Fruit fly (Drosophila melanogaster) whole organism, embryonic: Measurements from ENCODE around the gene Iyd.
A peak's percentile ranks its signal among the peaks of the same experiment; 100 is the strongest.

ENCODE experiments used
- Aef1 ChIP-seq: fragments of 200-800 bp; sonication (Bioruptor generic); IDR thresholded peaks from 3 replicates; pipeline ENCODE4 v1.3.6; 2022; ENCODE audit warnings: missing biosample characterization, missing genetic modification characterization
- Antp ChIP-seq: fragments of 200-800 bp; sonication (Bioruptor generic); optimal IDR thresholded peaks from 3 replicates; lab custom pipeline; 2016; ENCODE audit warnings: missing biosample characterization, missing genetic modification characterization
- BEAF-32 ChIP-seq: fragments of 200-800 bp; sonication (Bioruptor generic); optimal IDR thresholded peaks from 3 replicates; lab custom pipeline; 2017; ENCODE audit warnings: missing biosample characterization, missing genetic modification characterization, mild to moderate bottlenecking, moderate library complexity, missing genetic modification reagents
- C15 ChIP-seq: fragments of 200-800 bp; sonication (Bioruptor generic); IDR thresholded peaks from 3 replicates; pipeline ENCODE4 v1.3.6; 2022; ENCODE audit warnings: missing biosample characterization, missing genetic modification characterization
- CG12071 ChIP-seq: fragments of 200-800 bp; sonication (Bioruptor generic); optimal IDR thresholded peaks from 3 replicates; lab custom pipeline; 2018; ENCODE audit warnings: missing biosample characterization, mild to moderate bottlenecking, missing genetic modification characterization
- CG12219 ChIP-seq: fragments of 200-800 bp; sonication (Bioruptor generic); optimal IDR thresholded peaks from 3 replicates; lab custom pipeline; 2018; ENCODE audit warnings: missing biosample characterization, mild to moderate bottlenecking, missing genetic modification characterization
- CG12299 ChIP-seq: fragments of 200-800 bp; sonication (Bioruptor generic); optimal IDR thresholded peaks from 2 replicates; lab custom pipeline; 2018; ENCODE audit warnings: missing biosample characterization, mild to moderate bottlenecking, missing genetic modification characterization
- CG1647 ChIP-seq: fragments of 200-800 bp; sonication (Bioruptor generic); optimal IDR thresholded peaks from 3 replicates; lab custom pipeline; 2016; ENCODE audit warnings: missing biosample characterization, missing genetic modification characterization
- CG31388 ChIP-seq: fragments of 200-800 bp; sonication (Bioruptor generic); optimal IDR thresholded peaks from 2 replicates; lab custom pipeline; 2016; ENCODE audit warnings: missing biosample characterization, missing genetic modification characterization
- CG3163 ChIP-seq: fragments of 200-800 bp; sonication (Bioruptor generic); optimal IDR thresholded peaks from 3 replicates; lab custom pipeline; 2016; ENCODE audit warnings: missing biosample characterization, missing genetic modification characterization
- CG34224 ChIP-seq: fragments of 200-800 bp; sonication (Bioruptor generic); IDR thresholded peaks from 3 replicates; pipeline ENCODE4 v1.3.6; 2022; ENCODE audit warnings: missing biosample characterization, missing genetic modification characterization; ENCODE audit not compliant: partially characterized antibody
- CG4282 ChIP-seq: fragments of 200-800 bp; sonication (Bioruptor generic); optimal IDR thresholded peaks from 2 replicates; lab custom pipeline; 2016; ENCODE audit warnings: missing biosample characterization, missing genetic modification characterization
- CG4360 ChIP-seq: fragments of 200-800 bp; sonication (Bioruptor generic); IDR thresholded peaks from 2 replicates; pipeline ENCODE4 v1.3.6; 2022; ENCODE audit warnings: missing biosample characterization, missing genetic modification characterization
- CG43689 ChIP-seq: fragments of 200-800 bp; sonication (Bioruptor generic); IDR thresholded peaks from 2 replicates; pipeline ENCODE4 v1.3.6; 2022; ENCODE audit warnings: missing biosample characterization, missing genetic modification characterization
- CG6272 ChIP-seq: fragments of 200-800 bp; sonication (Bioruptor generic); IDR thresholded peaks from 2 replicates; pipeline ENCODE4 v1.3.6; 2022; ENCODE audit warnings: missing biosample characterization, missing genetic modification characterization
- CG6813 ChIP-seq: fragments of 200-800 bp; sonication (Bioruptor generic); optimal IDR thresholded peaks from 2 replicates; lab custom pipeline; 2017; ENCODE audit warnings: missing biosample characterization, missing genetic modification characterization, mild to moderate bottlenecking, moderate library complexity, missing genetic modification reagents
- CG7839 ChIP-seq: fragments of 200-800 bp; sonication (Bioruptor generic); optimal IDR thresholded peaks from 3 replicates; lab custom pipeline; 2018; ENCODE audit warnings: missing biosample characterization, mild to moderate bottlenecking, missing genetic modification characterization, moderate library complexity
- CG9876 ChIP-seq: fragments of 200-800 bp; sonication (Bioruptor generic); optimal IDR thresholded peaks from 2 replicates; lab custom pipeline; 2016; ENCODE audit warnings: missing biosample characterization, missing genetic modification characterization
- CkIIα-i1 ChIP-seq: fragments of 200-800 bp; sonication (Bioruptor generic); IDR thresholded peaks from 2 replicates; pipeline ENCODE4 v1.3.6; 2022; ENCODE audit warnings: missing biosample characterization, missing genetic modification characterization
- Ets65A ChIP-seq: fragments of 200-800 bp; sonication (Bioruptor generic); peaks from one replicate; lab custom pipeline; 2016; ENCODE audit warnings: missing biosample characterization, missing genetic modification characterization
- Fer2 ChIP-seq: fragments of 200-800 bp; sonication (Bioruptor generic); optimal IDR thresholded peaks from 2 replicates; lab custom pipeline; 2018; ENCODE audit warnings: missing biosample characterization, mild to moderate bottlenecking, missing genetic modification characterization, moderate library complexity
- Fer3 ChIP-seq: fragments of 200-800 bp; sonication (Bioruptor generic); optimal IDR thresholded peaks from 2 replicates; lab custom pipeline; 2018; ENCODE audit warnings: missing biosample characterization, mild to moderate bottlenecking, missing genetic modification characterization, moderate library complexity
- Gsc ChIP-seq: fragments of 200-800 bp; sonication (Bioruptor generic); IDR thresholded peaks from 2 replicates; pipeline ENCODE4 v1.3.6; 2022; ENCODE audit warnings: missing biosample characterization, missing genetic modification characterization
- HmgZ ChIP-seq: fragments of 200-800 bp; sonication (Bioruptor generic); optimal IDR thresholded peaks from 2 replicates; lab custom pipeline; 2018; ENCODE audit warnings: missing biosample characterization, mild to moderate bottlenecking, missing genetic modification characterization
- Hr3 ChIP-seq: fragments of 200-800 bp; sonication (Bioruptor generic); optimal IDR thresholded peaks from 3 replicates; lab custom pipeline; 2016; ENCODE audit warnings: missing biosample characterization, missing genetic modification characterization
- NC2β ChIP-seq: fragments of 200-800 bp; sonication (Bioruptor generic); optimal IDR thresholded peaks from 2 replicates; lab custom pipeline; 2016; ENCODE audit warnings: missing biosample characterization, missing genetic modification characterization
- NFAT ChIP-seq: fragments of 200-800 bp; sonication (Bioruptor generic); IDR thresholded peaks from 2 replicates; pipeline ENCODE4 v1.3.6; 2022; ENCODE audit warnings: missing biosample characterization, missing genetic modification characterization
- Ravus ChIP-seq: fragments of 200-800 bp; sonication (Bioruptor generic); IDR thresholded peaks from 2 replicates; pipeline ENCODE4 v1.3.6; 2022; ENCODE audit warnings: missing biosample characterization, missing genetic modification characterization
- Xrp1 ChIP-seq: fragments of 200-800 bp; sonication (Bioruptor generic); IDR thresholded peaks from 2 replicates; pipeline ENCODE4 v1.3.6; 2022; ENCODE audit warnings: missing biosample characterization, missing genetic modification characterization
- az2 ChIP-seq: fragments of 200-800 bp; sonication (Bioruptor generic); optimal IDR thresholded peaks from 3 replicates; lab custom pipeline; 2016; ENCODE audit warnings: missing biosample characterization, missing genetic modification characterization
- cad ChIP-seq: fragments of >200 bp; optimal IDR thresholded peaks from 2 replicates; lab custom pipeline; 2017; ENCODE audit warnings: missing biosample characterization, missing genetic modification characterization
- chm ChIP-seq: fragments of 200-800 bp; sonication (Bioruptor generic); IDR thresholded peaks from 2 replicates; pipeline ENCODE4 v1.3.6; 2022; ENCODE audit warnings: missing biosample characterization, missing genetic modification characterization
- croc ChIP-seq: fragments of 200-800 bp; sonication (Bioruptor generic); conservative IDR thresholded peaks from 3 replicates; pipeline ENCODE4 v1.3.6; 2022; ENCODE audit warnings: missing biosample characterization, missing genetic modification characterization
- ftz-f1 ChIP-seq: fragments of 200-800 bp; sonication (Bioruptor generic); optimal IDR thresholded peaks from 2 replicates; lab custom pipeline; 2016; ENCODE audit warnings: missing biosample characterization, missing genetic modification characterization
- grn ChIP-seq: fragments of 200-800 bp; sonication (Bioruptor generic); optimal IDR thresholded peaks from 3 replicates; lab custom pipeline; 2017; ENCODE audit warnings: missing biosample characterization, missing genetic modification characterization
- hbn ChIP-seq: fragments of 200-800 bp; sonication (Bioruptor generic); IDR thresholded peaks from 2 replicates; pipeline ENCODE4 v1.3.6; 2022; ENCODE audit warnings: missing biosample characterization, missing genetic modification characterization; ENCODE audit not compliant: partially characterized antibody
- her ChIP-seq: fragments of 200-800 bp; sonication (Bioruptor generic); optimal IDR thresholded peaks from 2 replicates; lab custom pipeline; 2016; ENCODE audit warnings: missing biosample characterization, missing genetic modification characterization
- mirr ChIP-seq: fragments of 200-800 bp; sonication (Bioruptor generic); optimal IDR thresholded peaks from 3 replicates; lab custom pipeline; 2018; ENCODE audit warnings: missing biosample characterization, mild to moderate bottlenecking, missing genetic modification characterization
- psq ChIP-seq: fragments of 200-800 bp; sonication (Bioruptor generic); optimal IDR thresholded peaks from 2 replicates; lab custom pipeline; 2017; ENCODE audit warnings: missing biosample characterization, missing genetic modification characterization
- rib ChIP-seq: fragments of 200-800 bp; sonication (Bioruptor generic); IDR thresholded peaks from 2 replicates; pipeline ENCODE4 v1.3.6; 2022; ENCODE audit warnings: missing biosample characterization, missing genetic modification characterization
- sob ChIP-seq: fragments of 200-800 bp; sonication (Bioruptor generic); IDR thresholded peaks from 2 replicates; pipeline ENCODE4 v1.3.6; 2022; ENCODE audit warnings: missing biosample characterization, missing genetic modification characterization
- stc ChIP-seq: fragments of 200-800 bp; sonication (Bioruptor generic); IDR thresholded peaks from 2 replicates; pipeline ENCODE4 v1.3.6; 2022; ENCODE audit warnings: missing biosample characterization, missing genetic modification characterization
- ttk ChIP-seq: fragments of 200-800 bp; sonication (Bioruptor generic); IDR thresholded peaks from 2 replicates; pipeline ENCODE4 v2.1.2; 2022; ENCODE audit warnings: missing biosample characterization, missing genetic modification characterization
- wek ChIP-seq: fragments of 200-800 bp; sonication (Bioruptor generic); optimal IDR thresholded peaks from 3 replicates; lab custom pipeline; 2018; ENCODE audit warnings: missing biosample characterization, mild to moderate bottlenecking, missing genetic modification characterization, moderate library complexity

Gene Iyd

DNA sequence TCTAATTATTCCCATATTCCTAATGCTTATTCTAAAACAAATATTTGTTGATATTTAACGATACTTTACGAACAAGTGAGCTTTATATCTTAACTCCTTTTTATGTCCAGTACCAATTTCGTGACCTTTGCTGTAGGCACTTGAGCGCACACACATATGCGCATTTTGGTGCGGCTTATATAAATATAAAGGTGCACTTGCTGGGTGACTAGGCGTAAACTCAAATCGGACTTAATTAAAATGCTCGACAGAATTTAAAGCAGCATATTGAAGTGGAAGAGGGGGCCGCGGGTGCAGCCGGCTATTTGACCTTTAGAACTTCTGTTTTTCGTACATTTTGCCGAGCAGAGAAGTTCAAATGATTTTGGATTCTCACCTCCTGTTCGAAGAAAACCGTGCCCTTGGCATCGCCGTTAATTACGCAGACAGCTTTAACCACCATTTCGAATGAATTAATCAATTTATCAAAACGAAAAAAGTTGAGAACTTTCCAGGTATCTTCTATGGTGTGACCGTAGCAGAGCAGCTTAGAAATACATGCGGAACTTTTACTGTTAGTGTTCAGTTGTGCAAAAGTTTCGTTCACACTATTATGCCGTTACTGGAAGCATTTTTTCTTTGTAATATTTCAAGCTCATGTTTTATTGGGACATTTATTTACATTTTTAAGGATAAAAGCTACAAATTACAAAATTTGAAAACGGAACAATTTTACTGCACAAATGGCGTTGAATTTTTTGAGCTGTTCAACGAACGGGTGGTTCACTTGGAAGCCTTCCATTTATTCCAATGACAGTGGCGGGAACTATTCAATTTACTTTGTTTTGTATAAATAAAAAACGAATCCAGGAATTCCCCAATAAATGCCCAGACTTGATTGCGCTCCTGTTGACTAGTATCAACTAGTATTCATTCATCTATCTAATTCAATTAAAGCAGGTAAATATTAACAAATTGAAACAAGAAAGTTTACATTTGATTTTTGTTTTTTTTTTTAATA lies 17.5 kb upstream of the Iyd start, which contains the start of gene Sod1 (continued):
- TF ChIP-seq cad (GFP tag; lab: Kevin White, UChicago) (no peak), CG1647 (GFP tag; lab: Kevin White, UChicago) (no peak), CG12299 (tag; lab: Kevin White, UChicago) (no peak), Hr3 (GFP tag; lab: Kevin White, UChicago) (no peak), Aef1 (no peak), Fer2 (tag; lab: Kevin White, UChicago) (no peak), NC2β (GFP tag; lab: Kevin White, UChicago) (no peak), CG4360 (no peak), Xrp1 (GFP tag; lab: Robert Waterston, UW) (peak; percentile 22; the same call in 1 of the 2 replicates), CG9876 (GFP tag; lab: Kevin White, UChicago) (no peak), hbn (GFP tag; lab: Robert Waterston, UW) (no peak), ttk (no peak), mirr (GFP tag; lab: Kevin White, UChicago) (no peak), CG12219 (no peak), Fer3 (tag; lab: Kevin White, UChicago) (no peak), HmgZ (tag; lab: Kevin White, UChicago) (no peak), CG12071 (GFP tag; lab: Kevin White, UChicago) (no peak), chm (GFP tag; lab: Robert Waterston, UW) (no peak), rib (GFP tag; lab: Robert Waterston, UW) (no peak), C15 (no peak), CG4282 (GFP tag; lab: Kevin White, UChicago) (no peak), BEAF-32 (GFP tag; lab: Kevin White, UChicago) (peak; percentile 20), croc (GFP tag; lab: Robert Waterston, UW) (no peak), Ets65A (GFP tag; lab: Kevin White, UChicago) (no peak), NFAT (no peak), sob (GFP tag; lab: Robert Waterston, UW) (no peak), CG34224 (GFP tag; lab: Robert Waterston, UW) (peak; percentile 53; the same call in 1 of the 3 replicates), CkIIα-i1 (GFP tag; lab: Robert Waterston, UW) (no peak), grn (no peak), CG6272 (no peak), az2 (GFP tag; lab: Kevin White, UChicago) (no peak), CG3163 (GFP tag; lab: Kevin White, UChicago) (no peak), her (no peak), stc (0 out of 2 replicates have a peak, but pooled peaks have one; percentile 22), psq (no peak), CG7839 (tag; lab: Kevin White, UChicago) (no peak), wek (no peak), ftz-f1 (GFP tag; lab: Kevin White, UChicago) (peak; percentile 90), CG6813 (GFP tag; lab: Kevin White, UChicago) (no peak), Antp (no peak), Gsc (GFP tag; lab: Robert Waterston, UW) (no peak), Ravus (GFP tag; lab: Robert Waterston, UW) (no peak), CG31388 (GFP tag; lab: Kevin White, UChicago) (no peak), CG43689 (GFP tag; lab: Robert Waterston, UW) (no peak)
